Fruit fly (Drosophila melanogaster) whole organism, embryonic: Measurements from ENCODE around the gene lok.

Source experiments
- Bdp1 ChIP-seq: fragments of 200-800 bp; sonication (Bioruptor generic); optimal IDR thresholded peaks from 3 replicates; lab custom pipeline; 2016; ENCODE audit warnings: missing biosample characterization, missing genetic modification characterization
- CG10267 ChIP-seq: fragments of 200-800 bp; sonication (Bioruptor generic); optimal IDR thresholded peaks from 2 replicates; lab custom pipeline; 2018; ENCODE audit warnings: missing biosample characterization, mild to moderate bottlenecking, missing genetic modification characterization, moderate library complexity
- CG11723 ChIP-seq: fragments of 200-800 bp; sonication (Bioruptor generic); optimal IDR thresholded peaks from 2 replicates; lab custom pipeline; 2017; ENCODE audit warnings: missing biosample characterization, mild to moderate bottlenecking, missing genetic modification characterization
- CG12155 ChIP-seq: fragments of 200-800 bp; sonication (Bioruptor generic); optimal IDR thresholded peaks from 3 replicates; lab custom pipeline; 2016; ENCODE audit warnings: missing biosample characterization, missing genetic modification characterization
- CG12219 ChIP-seq: fragments of 200-800 bp; sonication (Bioruptor generic); optimal IDR thresholded peaks from 3 replicates; lab custom pipeline; 2018; ENCODE audit warnings: missing biosample characterization, mild to moderate bottlenecking, missing genetic modification characterization
- CG13287 ChIP-seq: fragments of 200-800 bp; sonication (Bioruptor generic); IDR thresholded peaks from 2 replicates; pipeline ENCODE4 v1.3.6; 2022; ENCODE audit warnings: missing biosample characterization, missing genetic modification characterization; ENCODE audit not compliant: partially characterized antibody
- CG13424 ChIP-seq: fragments of 200-800 bp; sonication (Bioruptor generic); optimal IDR thresholded peaks from 2 replicates; lab custom pipeline; 2019; ENCODE audit warnings: missing biosample characterization, mild to moderate bottlenecking, missing genetic modification characterization, moderate library complexity
- CG14050 ChIP-seq: fragments of 200-800 bp; sonication (Bioruptor generic); IDR thresholded peaks from 3 replicates; pipeline ENCODE4 v1.3.6; 2022; ENCODE audit warnings: missing biosample characterization, missing genetic modification characterization
- CG15073 ChIP-seq: fragments of 200-800 bp; sonication (Bioruptor generic); optimal IDR thresholded peaks from 2 replicates; lab custom pipeline; 2016; ENCODE audit warnings: missing biosample characterization, missing genetic modification characterization
- CG17802 ChIP-seq: fragments of 200-800 bp; sonication (Bioruptor generic); optimal IDR thresholded peaks from 2 replicates; lab custom pipeline; 2018; ENCODE audit warnings: missing biosample characterization, mild to moderate bottlenecking, missing genetic modification characterization, moderate library complexity
- CG2712 ChIP-seq: fragments of 200-800 bp; optimal IDR thresholded peaks from 3 replicates; lab custom pipeline; 2019; ENCODE audit warnings: missing biosample characterization, mild to moderate bottlenecking, missing genetic modification characterization, moderate library complexity
- CG3163 ChIP-seq: fragments of 200-800 bp; sonication (Bioruptor generic); optimal IDR thresholded peaks from 3 replicates; lab custom pipeline; 2016; ENCODE audit warnings: missing biosample characterization, missing genetic modification characterization
- CG3847 ChIP-seq: fragments of 200-800 bp; sonication (Bioruptor generic); IDR thresholded peaks from 2 replicates; pipeline ENCODE4 v1.3.6; 2022; ENCODE audit warnings: missing biosample characterization, missing genetic modification characterization
- CG4282 ChIP-seq: fragments of 200-800 bp; sonication (Bioruptor generic); optimal IDR thresholded peaks from 2 replicates; lab custom pipeline; 2016; ENCODE audit warnings: missing biosample characterization, missing genetic modification characterization
- CG4424 ChIP-seq: fragments of 200-800 bp; sonication (Bioruptor generic); optimal IDR thresholded peaks from 3 replicates; lab custom pipeline; 2016; ENCODE audit warnings: missing biosample characterization, missing genetic modification characterization
- CG6791 ChIP-seq: fragments of 200-800 bp; sonication (Bioruptor generic); IDR thresholded peaks from 3 replicates; pipeline ENCODE4 v1.3.6; 2022; ENCODE audit warnings: missing biosample characterization, missing genetic modification characterization; ENCODE audit not compliant: partially characterized antibody
- CG9797 ChIP-seq: fragments of 200-800 bp; sonication (Bioruptor generic); optimal IDR thresholded peaks from 3 replicates; lab custom pipeline; 2018; ENCODE audit warnings: missing biosample characterization, mild to moderate bottlenecking, missing genetic modification characterization
- CG9932 ChIP-seq: fragments of 200-800 bp; sonication (Bioruptor generic); IDR thresholded peaks from 2 replicates; pipeline ENCODE4 v1.3.6; 2022; ENCODE audit warnings: missing biosample characterization, missing genetic modification characterization
- CTCF ChIP-seq: fragments of 200-800 bp; sonication (Bioruptor generic); optimal IDR thresholded peaks from 2 replicates; lab custom pipeline; 2017; ENCODE audit warnings: missing biosample characterization, mild to moderate bottlenecking, missing genetic modification characterization, moderate library complexity
- Camta ChIP-seq: fragments of 200-800 bp; sonication (Bioruptor generic); optimal IDR thresholded peaks from 2 replicates; lab custom pipeline; 2016; ENCODE audit warnings: missing biosample characterization, missing genetic modification characterization
- Dref ChIP-seq: fragments of 200-800 bp; sonication (Bioruptor generic); IDR thresholded peaks from 2 replicates; pipeline ENCODE4 v1.3.6; 2022; ENCODE audit warnings: missing biosample characterization, missing genetic modification characterization
- Gug ChIP-seq: fragments of 200-800 bp; sonication (Bioruptor generic); IDR thresholded peaks from 4 replicates; pipeline ENCODE4 v1.3.6; 2022; ENCODE audit warnings: missing biosample characterization, missing genetic modification characterization
- Hr3 ChIP-seq: fragments of 200-800 bp; sonication (Bioruptor generic); optimal IDR thresholded peaks from 3 replicates; lab custom pipeline; 2016; ENCODE audit warnings: missing biosample characterization, missing genetic modification characterization
- Lim3 ChIP-seq: fragments of 200-800 bp; sonication (Bioruptor generic); IDR thresholded peaks from 2 replicates; pipeline ENCODE4 v1.3.6; 2022; ENCODE audit warnings: missing biosample characterization, missing genetic modification characterization
- Nf-YC ChIP-seq: fragments of 200-800 bp; optimal IDR thresholded peaks from 3 replicates; lab custom pipeline; 2019; ENCODE audit warnings: missing biosample characterization, mild to moderate bottlenecking, missing genetic modification characterization, moderate library complexity
- Optix ChIP-seq: fragments of 200-800 bp; sonication (Bioruptor generic); IDR thresholded peaks from 3 replicates; pipeline ENCODE4 v1.3.6; 2022; ENCODE audit warnings: missing biosample characterization, missing genetic modification characterization
- Sox100B ChIP-seq: fragments of 200-800 bp; sonication (Bioruptor generic); optimal IDR thresholded peaks from 3 replicates; lab custom pipeline; 2018; ENCODE audit warnings: missing biosample characterization, mild to moderate bottlenecking, missing genetic modification characterization
- Spps ChIP-seq: fragments of 200-800 bp; sonication (Bioruptor generic); optimal IDR thresholded peaks from 2 replicates; lab custom pipeline; 2018; ENCODE audit warnings: missing biosample characterization, mild to moderate bottlenecking, missing genetic modification characterization
- Vsx1 ChIP-seq: fragments of 200-800 bp; sonication (Bioruptor generic); optimal IDR thresholded peaks from 2 replicates; lab custom pipeline; 2017; ENCODE audit warnings: missing biosample characterization, mild to moderate bottlenecking, missing genetic modification characterization, missing genetic modification reagents
- al ChIP-seq: fragments of 200-800 bp; sonication (Bioruptor generic); IDR thresholded peaks from 2 replicates; pipeline ENCODE4 v1.3.6; 2022; ENCODE audit warnings: missing biosample characterization, missing genetic modification characterization
- ap ChIP-seq: fragments of 200-800 bp; sonication (Bioruptor generic); IDR thresholded peaks from 2 replicates; pipeline ENCODE4 v1.3.6; 2022; ENCODE audit warnings: missing biosample characterization, missing genetic modification characterization
- ato ChIP-seq: fragments of 200-800 bp; sonication (Bioruptor generic); IDR thresholded peaks from 2 replicates; pipeline ENCODE4 v1.3.6; 2022; ENCODE audit warnings: missing biosample characterization, missing genetic modification characterization; ENCODE audit not compliant: partially characterized antibody
- bcd ChIP-seq: fragments of 200-800 bp; sonication (Bioruptor generic); optimal IDR thresholded peaks from 2 replicates; lab custom pipeline; 2017; ENCODE audit warnings: missing biosample characterization, mild to moderate bottlenecking, missing genetic modification characterization
- bowl ChIP-seq: fragments of 200-800 bp; sonication (Bioruptor generic); IDR thresholded peaks from 2 replicates; pipeline ENCODE4 v1.3.6; 2022; ENCODE audit warnings: missing biosample characterization, missing genetic modification characterization
- cad ChIP-seq: fragments of >200 bp; optimal IDR thresholded peaks from 2 replicates; lab custom pipeline; 2017; ENCODE audit warnings: missing biosample characterization, missing genetic modification characterization
- da ChIP-seq: fragments of 200-800 bp; sonication (Bioruptor generic); optimal IDR thresholded peaks from 2 replicates; lab custom pipeline; 2016; ENCODE audit warnings: missing biosample characterization, missing genetic modification characterization
- gcm2 ChIP-seq: fragments of 200-800 bp; sonication (Bioruptor generic); optimal IDR thresholded peaks from 2 replicates; lab custom pipeline; 2016; ENCODE audit warnings: missing biosample characterization, missing genetic modification characterization
- gro ChIP-seq: fragments of 200-800 bp; sonication (Bioruptor generic); optimal IDR thresholded peaks from 2 replicates; lab custom pipeline; 2016; ENCODE audit warnings: missing biosample characterization, missing genetic modification characterization
- gsb ChIP-seq: fragments of 200-800 bp; sonication (Bioruptor generic); IDR thresholded peaks from 2 replicates; pipeline ENCODE4 v1.3.6; 2022; ENCODE audit warnings: missing biosample characterization, missing genetic modification characterization
- gsb-n ChIP-seq: fragments of 200-800 bp; sonication (Bioruptor generic); optimal IDR thresholded peaks from 3 replicates; lab custom pipeline; 2018; ENCODE audit warnings: missing biosample characterization, mild to moderate bottlenecking, missing genetic modification characterization
- hkb ChIP-seq, 2 experiments: fragments of 200-800 bp in 1 of 2; fragments of >200 bp in 1 of 2; sonication (Bioruptor generic) in 1 of 2; IDR thresholded peaks in 1 of 2; optimal IDR thresholded peaks in 1 of 2; 2 replicates each; pipeline versions ENCODE4 v1.3.6 to Lab custom; 2017 to 2022; ENCODE audit warnings: missing biosample characterization in 1 of 2, missing genetic modification characterization in 1 of 2
- insv ChIP-seq, 2 experiments: fragments of 200-800 bp; sonication (Bioruptor generic); optimal IDR thresholded peaks; 3 replicates each; lab custom pipeline; 2016 to 2018; ENCODE audit warnings: missing biosample characterization in 2 of 2, missing genetic modification characterization in 2 of 2
- otp ChIP-seq: fragments of 200-800 bp; sonication (Bioruptor generic); IDR thresholded peaks from 3 replicates; pipeline ENCODE4, ENCODE4 v1.3.6; 2022; ENCODE audit warnings: missing biosample characterization, missing genetic modification characterization
- peb ChIP-seq: fragments of 200-800 bp; sonication (Bioruptor generic); IDR thresholded peaks from 2 replicates; pipeline ENCODE4 v1.3.6; 2022; ENCODE audit warnings: missing biosample characterization, missing genetic modification characterization
- pzg ChIP-seq: fragments of 200-800 bp; sonication (Bioruptor generic); optimal IDR thresholded peaks from 3 replicates; lab custom pipeline; 2018; ENCODE audit warnings: missing biosample characterization, mild to moderate bottlenecking, missing genetic modification characterization, moderate library complexity
- salm ChIP-seq: fragments of 200-800 bp; sonication (Bioruptor generic); optimal IDR thresholded peaks from 2 replicates; lab custom pipeline; 2018; ENCODE audit warnings: missing biosample characterization, mild to moderate bottlenecking, missing genetic modification characterization
- schlank ChIP-seq: fragments of 200-800 bp; sonication (Bioruptor generic); optimal IDR thresholded peaks from 2 replicates; lab custom pipeline; 2018; ENCODE audit warnings: missing biosample characterization, mild to moderate bottlenecking, missing genetic modification characterization
- sim ChIP-seq: fragments of 200-800 bp; sonication (Bioruptor generic); IDR thresholded peaks from 2 replicates; pipeline ENCODE4 v1.3.6; 2022; ENCODE audit warnings: missing biosample characterization, missing genetic modification characterization
- tio ChIP-seq: fragments of 200-800 bp; sonication (Bioruptor generic); optimal IDR thresholded peaks from 2 replicates; lab custom pipeline; 2017; ENCODE audit warnings: missing biosample characterization, missing genetic modification characterization, inconsistent platforms
- vfl ChIP-seq: fragments of 200-800 bp; sonication (Bioruptor generic); optimal IDR thresholded peaks from 2 replicates; lab custom pipeline; 2016; ENCODE audit warnings: missing biosample characterization, missing genetic modification characterization
- wek ChIP-seq: fragments of 200-800 bp; sonication (Bioruptor generic); optimal IDR thresholded peaks from 3 replicates; lab custom pipeline; 2018; ENCODE audit warnings: missing biosample characterization, mild to moderate bottlenecking, missing genetic modification characterization, moderate library complexity

lok gene

dm6 chr2L:20075234-20075803 lies 14.1 kb downstream of the lok start, which contains the start of the genes pr and neb (continued):
- TF ChIP-seq bcd (peak; percentile 32), Spps (tag; lab: Kevin White, UChicago) (no peak), CG12219 (GFP tag; lab: Kevin White, UChicago) (no peak), CG13287 (GFP tag; lab: Robert Waterston, UW) (peak; percentile 56), Bdp1 (peak; percentile 31), CG14050 (GFP tag; lab: Robert Waterston, UW) (peak; percentile 63; the same call in 2 of the 3 replicates), ap (GFP tag; lab: Robert Waterston, UW) (peak; percentile 36; the same call in 1 of the 2 replicates), da (GFP tag; lab: Kevin White, UChicago) (no peak), Sox100B (GFP tag; lab: Kevin White, UChicago) (no peak), cad (GFP tag; lab: Kevin White, UChicago) (no peak), Optix (GFP tag; lab: Robert Waterston, UW) (peak; percentile 6; the same call in 1 of the 3 replicates), Gug (GFP tag; lab: Robert Waterston, UW) (no peak), peb (no peak), bowl (GFP tag; lab: Robert Waterston, UW) (0 out of 2 replicates have a peak, but pooled peaks have one; percentile 15), al (GFP tag; lab: Robert Waterston, UW) (peak; percentile 55), CG4282 (GFP tag; lab: Kevin White, UChicago) (no peak), CG4424 (no peak), otp (GFP tag; lab: Robert Waterston, UW) (peak; percentile 17; the same call in 1 of the 3 replicates), CTCF (GFP tag; lab: Kevin White, UChicago) (no peak), schlank (tag; lab: Kevin White, UChicago) (no peak), vfl (GFP tag; lab: Kevin White, UChicago) (no peak), Lim3 (GFP tag; lab: Robert Waterston, UW) (no peak), Nf-YC (tag; lab: Kevin White, UChicago) (peak; percentile 49), Camta (GFP tag; lab: Kevin White, UChicago) (peak; percentile 23), tio (GFP tag; lab: Kevin White, UChicago) (no peak), CG17802 (tag; lab: Kevin White, UChicago) (no peak), gsb-n (tag; lab: Kevin White, UChicago) (no peak), CG2712 (peak; percentile 55), sim (GFP tag; lab: Robert Waterston, UW) (no peak), Vsx1 (peak; percentile 70), CG10267 (tag; lab: Kevin White, UChicago) (peak; percentile 60), Dref (peak; percentile 94), CG3847 (GFP tag; lab: Robert Waterston, UW) (peak; percentile 81), ato (peak; percentile 13; the same call in 1 of the 2 replicates), CG9932 (GFP tag; lab: Robert Waterston, UW) (peak; percentile 85), hkb (optimal IDR thresholded peaks at IDR 0.05; lab: Kevin White, UChicago) (peak; percentile 58), hkb (GFP tag; IDR thresholded peaks at IDR 0.05; lab: Robert Waterston, UW) (peak; percentile 82), CG15073 (GFP tag; lab: Kevin White, UChicago) (no peak), salm (tag; lab: Kevin White, UChicago) (no peak), pzg (GFP tag; lab: Kevin White, UChicago) (peak; percentile 72), insv (GFP tag; optimal IDR thresholded peaks at IDR 0.05; lab: Kevin White, UChicago) (peak in 1 of 2 experiments; percentile 0), gro (GFP tag; lab: Kevin White, UChicago) (peak; percentile 7), CG6791 (no peak), Hr3 (peak; percentile 60), CG11723 (GFP tag; lab: Kevin White, UChicago) (no peak), gcm2 (GFP tag; lab: Kevin White, UChicago) (no peak), CG3163 (GFP tag; lab: Kevin White, UChicago) (no peak), gsb (GFP tag; lab: Robert Waterston, UW) (no peak), CG9797 (GFP tag; lab: Kevin White, UChicago) (peak; percentile 34), CG13424 (tag; lab: Kevin White, UChicago) (peak; percentile 74), wek (GFP tag; lab: Kevin White, UChicago) (no peak), CG12155 (peak; percentile 67)
